Fruit fly (Drosophila melanogaster) ovary, adult (tissue): ENCODE results near the gene Scgbeta.
"Not testable (repeated sequence)": the region's sequence is repeated elsewhere in the genome, so short reads cannot be mapped to it uniquely, and the experiment has no call there.

Experiments
- CG17801 ChIP-seq: fragments of 200-800 bp; optimal IDR thresholded peaks from 2 replicates; lab custom pipeline; 2019; ENCODE audit warnings: missing biosample characterization, mild to moderate bottlenecking, missing genetic modification characterization, moderate library complexity; ENCODE audit not compliant: partially characterized antibody

The Scgbeta gene

DNA sequence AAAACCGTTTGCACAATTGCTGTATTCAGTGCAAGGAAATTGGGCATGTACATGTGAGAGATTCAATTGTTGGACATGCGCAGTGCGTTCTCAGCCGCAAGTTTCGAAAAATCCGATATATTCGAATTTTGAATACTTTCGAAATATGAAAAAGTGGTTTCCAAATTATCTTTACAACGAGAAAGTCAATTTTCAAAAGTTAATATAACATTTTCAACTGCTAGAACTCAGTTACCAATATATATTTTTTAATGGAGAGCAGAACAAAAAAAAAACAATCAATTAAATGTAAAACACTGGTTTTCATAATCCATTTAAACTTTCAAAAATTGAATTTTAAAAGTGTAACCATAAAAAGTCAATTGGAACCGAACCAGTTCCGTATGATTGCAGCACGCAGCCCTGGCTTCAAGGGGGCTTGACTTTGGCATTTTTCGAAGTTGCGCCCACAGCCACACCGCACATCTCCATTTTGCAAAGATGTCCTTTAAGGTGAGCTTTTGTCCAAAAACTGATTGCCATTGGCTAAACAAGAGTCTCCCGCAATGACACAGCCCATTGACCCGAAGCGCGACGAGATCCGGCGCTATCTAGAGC, at the start of gene Scgbeta, which contains the start of gene CG17202:
Gene Scgbeta, minus strand, starts transcription at position 51 of the 597 bp plus-strand sequence.
Gene CG17202, plus strand, starts transcription at position 390 of the 597 bp plus-strand sequence.
- no peak for TF ChIP-seq CG17801

- not testable (repeated sequence) for TF ChIP-seq CG17801
Observed at dm6 chr3R:12467675-12468074, 45.4 kb upstream of the Scgbeta start, which contains the start of gene Hsp70Ba. TSS of gene Hsp70Ba (minus strand) at chr3R:12467776.

DNA sequence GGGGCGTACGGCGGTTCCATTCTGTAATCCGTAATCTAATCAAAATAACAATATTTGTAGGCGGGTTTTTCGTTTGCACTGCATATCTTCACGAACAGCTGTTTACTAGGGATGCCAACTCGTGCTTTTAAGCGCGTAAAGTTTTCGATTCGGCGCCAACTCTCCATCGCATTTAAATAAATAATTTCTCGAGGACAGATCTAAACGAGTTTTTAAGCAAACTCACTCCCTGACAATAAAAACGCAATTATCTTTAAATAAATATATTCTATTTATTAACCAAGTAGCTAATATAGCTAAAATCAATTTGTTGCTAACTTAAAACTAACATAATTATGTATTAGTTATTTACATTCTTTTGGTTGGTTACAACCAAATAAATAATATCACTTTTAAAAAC, 43.0 kb upstream of the Scgbeta start, which contains the start of gene CG5608:
Gene CG5608, minus strand, starts transcription at position 101 of the 400 bp plus-strand sequence.
- TF ChIP-seq CG17801: not testable (repeated sequence)

dm6 chr3R:12459879-12460522, 37.8 kb upstream of the Scgbeta start, which contains the start of the genes CG5961 and Polr3C:
TSS of gene CG5961 (minus strand) at chr3R:12460294.
TSS of gene Polr3C (plus strand) at chr3R:12460414.
- TF ChIP-seq CG17801: peak; percentile 4

dm6 chr3R:12456370-12456940, 34.2 kb upstream of the Scgbeta start, which contains the start of gene trus:
TSS of gene trus (plus strand) at chr3R:12456573.
- TF ChIP-seq CG17801: peak; percentile 30

dm6 chr3R:12454492-12454891, 32.3 kb upstream of the Scgbeta start:
- TF ChIP-seq CG17801: no peak

dm6 chr3R:12451888-12452514, 29.8 kb upstream of the Scgbeta start, which contains the start of gene CG5509:
TSS of gene CG5509 (plus strand) at chr3R:12452464.
- TF ChIP-seq CG17801: no peak

DNA sequence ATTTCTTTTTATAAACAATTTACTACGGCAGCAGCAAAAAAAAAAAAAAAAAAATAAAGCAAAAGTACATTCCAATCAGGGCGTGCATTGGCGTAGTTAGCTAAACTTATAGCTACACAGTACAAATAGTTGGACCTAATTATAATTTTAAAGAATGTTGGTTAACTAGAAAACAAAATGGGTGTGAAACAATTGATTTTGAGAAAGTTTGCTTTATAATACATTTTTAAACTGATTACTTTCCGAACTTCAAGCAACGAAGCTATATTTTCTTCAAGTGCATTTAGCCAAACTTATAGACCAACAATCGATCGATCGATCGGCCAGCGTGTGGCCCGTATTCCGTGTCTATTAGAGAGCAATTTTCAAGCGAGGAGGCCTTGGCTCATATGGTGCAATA, 29.1 kb upstream of the Scgbeta start:
- peak; percentile 60 for TF ChIP-seq CG17801

dm6 chr3R:12450713-12451259, 28.6 kb upstream of the Scgbeta start:
- no peak for TF ChIP-seq CG17801

DNA sequence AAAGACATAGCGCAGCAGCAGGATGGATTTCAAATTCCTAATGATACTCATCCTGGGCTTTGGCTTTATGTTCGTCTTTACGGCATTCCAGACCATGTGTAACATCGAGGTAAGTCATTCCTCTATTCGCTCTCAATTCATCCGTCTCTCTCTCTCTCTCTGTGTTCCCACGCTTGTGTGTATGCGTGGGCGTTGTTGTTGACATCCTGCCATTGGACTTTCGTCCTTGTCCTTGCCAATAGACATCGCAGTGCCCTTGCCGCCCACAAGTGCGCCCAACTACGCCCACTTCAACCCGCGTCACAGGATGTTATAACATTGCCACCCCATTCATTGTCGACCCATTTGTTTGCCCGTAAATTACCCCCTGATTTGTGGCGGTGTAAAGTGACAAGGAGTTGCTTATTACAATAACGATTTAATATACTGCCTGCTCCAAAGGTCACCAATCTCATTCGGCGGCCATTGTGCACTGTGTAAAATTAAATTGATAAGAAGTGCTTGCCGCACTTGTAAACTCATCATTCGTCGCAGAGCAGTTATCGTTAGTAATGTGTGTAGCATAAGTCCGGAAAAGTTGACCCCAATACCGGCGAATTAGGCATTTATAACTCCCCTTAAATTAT, 27.5 kb upstream of the Scgbeta start:
- TF ChIP-seq CG17801: no peak

DNA sequence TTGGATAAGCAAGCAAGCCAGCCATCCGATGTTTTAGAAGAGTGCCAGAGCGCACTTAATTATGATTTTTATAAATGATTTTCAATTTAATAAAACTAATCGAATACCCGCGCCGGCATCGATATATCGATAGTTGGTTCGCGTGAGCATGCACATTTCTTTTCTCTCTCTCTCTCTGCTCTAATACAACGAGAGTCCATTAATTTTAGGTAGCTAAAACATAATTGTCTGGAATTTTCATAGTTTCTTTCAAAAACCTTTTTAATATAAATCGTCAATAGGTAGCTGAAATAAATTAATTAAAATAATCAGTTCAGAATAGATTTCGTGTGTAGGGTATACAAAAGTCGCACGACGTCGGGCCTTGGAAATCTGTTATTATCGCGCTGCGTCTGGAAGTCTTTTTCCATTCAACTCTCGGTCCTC, 26.7 kb upstream of the Scgbeta start, which contains the start of gene CG18549:
Gene CG18549, plus strand, starts transcription at position 408 of the 426 bp plus-strand sequence.
- TF ChIP-seq CG17801: peak; percentile 100

- TF ChIP-seq CG17801: no peak
Observed at dm6 chr3R:12448344-12448743, 26.1 kb upstream of the Scgbeta start.

DNA sequence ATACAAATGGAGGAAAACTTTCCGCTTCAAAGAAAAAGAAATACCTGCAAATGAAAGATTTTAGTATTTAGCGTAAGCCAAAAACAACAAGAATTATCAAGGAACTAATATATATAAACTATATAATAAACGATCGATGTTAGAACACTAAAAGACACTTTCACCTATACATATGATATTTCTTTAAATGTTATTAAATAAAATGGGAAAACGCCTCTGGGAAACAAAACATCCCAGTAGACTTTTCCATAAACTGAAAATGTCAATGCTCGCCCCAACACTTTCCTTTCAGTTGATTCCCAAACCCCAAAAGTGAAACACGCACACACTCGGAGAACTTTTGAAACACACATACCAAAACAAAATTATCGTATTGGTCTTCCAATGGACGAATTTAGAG, 25.1 kb upstream of the Scgbeta start, which contains the start of gene vrs:
Gene vrs, plus strand, starts transcription at position 301 of the 400 bp plus-strand sequence.
- no peak for TF ChIP-seq CG17801

DNA sequence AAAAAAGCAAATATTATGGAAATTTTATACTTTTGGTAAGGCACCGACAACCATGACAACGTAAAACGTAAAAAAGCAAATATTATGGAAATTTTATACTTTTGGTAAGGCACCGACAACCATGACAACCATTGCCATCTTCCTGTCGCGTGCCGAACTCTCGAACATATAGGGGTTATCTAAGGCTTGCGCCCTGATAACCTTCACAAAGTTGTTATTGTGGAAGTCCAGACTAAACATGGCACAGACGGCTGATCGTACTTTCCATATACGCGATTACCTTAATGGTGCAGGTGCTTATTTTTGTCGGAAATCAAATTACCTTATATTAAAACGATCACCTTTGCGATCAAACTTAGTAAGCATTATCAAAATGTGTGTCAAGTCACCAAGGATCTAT, 23.2 kb upstream of the Scgbeta start:
- no peak for TF ChIP-seq CG17801

DNA sequence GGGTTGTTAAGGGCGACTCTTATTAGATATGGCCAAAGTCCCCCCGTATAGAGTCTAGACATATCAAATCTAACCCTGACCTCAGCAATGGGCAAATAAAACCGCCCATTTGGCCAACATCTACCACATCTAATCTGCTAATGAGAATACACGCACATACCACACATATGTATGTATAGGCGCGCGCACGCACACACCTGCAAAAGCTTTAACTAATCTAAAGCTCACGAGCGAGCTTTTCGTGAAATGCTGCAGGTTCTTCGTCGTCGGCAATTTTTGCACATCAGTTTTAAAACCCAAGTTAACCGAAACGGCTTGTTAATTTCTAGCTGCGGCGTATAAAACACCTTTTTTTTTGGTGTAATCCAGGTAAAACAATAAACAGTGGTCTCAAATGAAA, 21.5 kb upstream of the Scgbeta start:
- no peak for TF ChIP-seq CG17801
